Worm (Caenorhabditis elegans): ENCODE data around the gene nspc-14.

ce11 chrX:12371321-12371720, 12.5 kb upstream of the nspc-14 start, which contains the start of gene rif-1.2:
- no peak for TF ChIP-seq zag-1 (tag; optimal IDR thresholded peaks at IDR 0.05)
- no peak for TF ChIP-seq ama-1 (optimal IDR thresholded peaks at IDR 0.05)
- no peak for TF ChIP-seq lin-39 (tag; optimal IDR thresholded peaks at IDR 0.05)
- no peak for TF ChIP-seq mdt-29 (GFP tag; IDR thresholded peaks at IDR 0.05)
- no peak for TF ChIP-seq lin-13 (GFP tag; optimal IDR thresholded peaks at IDR 0.05)
- no peak for TF ChIP-seq nhr-28 (tag; optimal IDR thresholded peaks at IDR 0.05)
- no peak for TF ChIP-seq unc-62 (GFP tag; optimal IDR thresholded peaks at IDR 0.05 in 1 of 2)
- no peak for TF ChIP-seq unc-62 (tag; optimal IDR thresholded peaks at IDR 0.05)
- no peak for TF ChIP-seq pha-4 (GFP tag; IDR thresholded peaks at IDR 0.05)
- TF ChIP-seq pha-4 (tag; optimal IDR thresholded peaks at IDR 0.05) = no peak
- no peak for TF ChIP-seq ztf-11 (tag; optimal IDR thresholded peaks at IDR 0.05)
- TF ChIP-seq R02D3.7 (tag; optimal IDR thresholded peaks at IDR 0.05) = no peak
- no peak for TF ChIP-seq unc-130 (GFP tag; optimal IDR thresholded peaks at IDR 0.05)
- TF ChIP-seq nhr-76 (tag; optimal IDR thresholded peaks at IDR 0.05) = no peak

All from whole organism, L4 larva.